Fruit fly (Drosophila melanogaster) whole organism, embryonic: Measurements from ENCODE around the gene trx.
A peak's percentile ranks its signal among the peaks of the same experiment; 100 is the strongest.

ENCODE experiments used
- Abd-B ChIP-seq: fragments of 200-800 bp; sonication (Bioruptor generic); optimal IDR thresholded peaks from 2 replicates; lab custom pipeline; 2018; ENCODE audit warnings: missing biosample characterization, mild to moderate bottlenecking, missing genetic modification characterization, moderate library complexity
- B-H1 ChIP-seq: fragments of 200-800 bp; sonication (Bioruptor generic); IDR thresholded peaks from 3 replicates; pipeline ENCODE4 v1.3.6; 2022; ENCODE audit warnings: missing biosample characterization, missing genetic modification characterization
- CG11723 ChIP-seq: fragments of 200-800 bp; sonication (Bioruptor generic); optimal IDR thresholded peaks from 2 replicates; lab custom pipeline; 2017; ENCODE audit warnings: missing biosample characterization, mild to moderate bottlenecking, missing genetic modification characterization
- CG14860 ChIP-seq: fragments of 200-800 bp; sonication (Bioruptor generic); IDR thresholded peaks from 3 replicates; pipeline ENCODE4 v1.3.6; 2022; ENCODE audit warnings: missing biosample characterization, missing genetic modification characterization; ENCODE audit not compliant: partially characterized antibody
- CG15269 ChIP-seq: fragments of 200-800 bp; sonication (Bioruptor generic); optimal IDR thresholded peaks from 2 replicates; lab custom pipeline; 2018; ENCODE audit warnings: missing biosample characterization, mild to moderate bottlenecking, missing genetic modification characterization, moderate library complexity
- CG1529 ChIP-seq: fragments of 200-800 bp; sonication (Bioruptor generic); optimal IDR thresholded peaks from 3 replicates; lab custom pipeline; 2018; ENCODE audit warnings: missing biosample characterization, missing genetic modification characterization
- CG18619 ChIP-seq: fragments of 200-800 bp; sonication (Bioruptor generic); optimal IDR thresholded peaks from 3 replicates; lab custom pipeline; 2017; ENCODE audit warnings: missing biosample characterization, mild to moderate bottlenecking, missing genetic modification characterization
- CG2116 ChIP-seq: fragments of 200-800 bp; sonication (Bioruptor generic); optimal IDR thresholded peaks from 3 replicates; lab custom pipeline; 2018; ENCODE audit warnings: missing biosample characterization, mild to moderate bottlenecking, missing genetic modification characterization
- CG2202 ChIP-seq: fragments of 200-800 bp; sonication (Bioruptor generic); optimal IDR thresholded peaks from 2 replicates; lab custom pipeline; 2018; ENCODE audit warnings: missing biosample characterization, mild to moderate bottlenecking, missing genetic modification characterization
- CG2889 ChIP-seq: fragments of 200-800 bp; sonication (Bioruptor generic); IDR thresholded peaks from 3 replicates; pipeline ENCODE4 v1.3.6; 2022; ENCODE audit warnings: missing biosample characterization, missing genetic modification characterization
- CG34376 ChIP-seq: fragments of 200-800 bp; sonication (Bioruptor generic); optimal IDR thresholded peaks from 2 replicates; lab custom pipeline; 2018; ENCODE audit warnings: missing biosample characterization, mild to moderate bottlenecking, missing genetic modification characterization
- CG7357 ChIP-seq: fragments of 200-800 bp; sonication (Bioruptor generic); IDR thresholded peaks from 3 replicates; pipeline ENCODE4 v1.3.6; 2022; ENCODE audit warnings: missing biosample characterization, missing genetic modification characterization
- CG8089 ChIP-seq: fragments of 200-800 bp; sonication (Bioruptor generic); optimal IDR thresholded peaks from 3 replicates; lab custom pipeline; 2016; ENCODE audit warnings: missing biosample characterization, missing genetic modification characterization
- CG8359 ChIP-seq: fragments of 200-800 bp; sonication (Bioruptor generic); optimal IDR thresholded peaks from 2 replicates; lab custom pipeline; 2017; ENCODE audit warnings: missing biosample characterization, mild to moderate bottlenecking, missing genetic modification characterization, borderline replicate concordance
- CG9727 ChIP-seq: fragments of 200-800 bp; sonication (Bioruptor generic); optimal IDR thresholded peaks from 3 replicates; lab custom pipeline; 2017; ENCODE audit warnings: missing biosample characterization, mild to moderate bottlenecking, missing genetic modification characterization
- CG9932 ChIP-seq: fragments of 200-800 bp; sonication (Bioruptor generic); IDR thresholded peaks from 2 replicates; pipeline ENCODE4 v1.3.6; 2022; ENCODE audit warnings: missing biosample characterization, missing genetic modification characterization
- D ChIP-seq, 2 experiments: fragments of 200-800 bp in 1 of 2; fragments of >200 bp in 1 of 2; sonication (Bioruptor generic) in 1 of 2; optimal IDR thresholded peaks; 2 replicates in 1 of 2; 3 replicates in 1 of 2; lab custom pipeline; 2017; ENCODE audit warnings: mild to moderate bottlenecking in 1 of 2, missing biosample characterization in 1 of 2, missing genetic modification characterization in 1 of 2, missing genetic modification reagents in 1 of 2
- Dbx ChIP-seq: fragments of 200-800 bp; sonication (Bioruptor generic); IDR thresholded peaks from 3 replicates; pipeline ENCODE4 v1.3.6; 2022; ENCODE audit warnings: missing biosample characterization, missing genetic modification characterization
- Fer1 ChIP-seq: fragments of 200-800 bp; sonication (Bioruptor generic); optimal IDR thresholded peaks from 2 replicates; lab custom pipeline; 2017; ENCODE audit warnings: missing biosample characterization, mild to moderate bottlenecking, missing genetic modification characterization
- Fer3 ChIP-seq: fragments of 200-800 bp; sonication (Bioruptor generic); optimal IDR thresholded peaks from 2 replicates; lab custom pipeline; 2018; ENCODE audit warnings: missing biosample characterization, mild to moderate bottlenecking, missing genetic modification characterization, moderate library complexity
- H15 ChIP-seq: fragments of 200-800 bp; sonication (Bioruptor generic); IDR thresholded peaks from 3 replicates; pipeline ENCODE4 v1.3.6; 2022; ENCODE audit warnings: missing biosample characterization, missing genetic modification characterization
- Hr3 ChIP-seq: fragments of 200-800 bp; sonication (Bioruptor generic); optimal IDR thresholded peaks from 3 replicates; lab custom pipeline; 2016; ENCODE audit warnings: missing biosample characterization, missing genetic modification characterization
- MTF-1 ChIP-seq: fragments of 200-800 bp; sonication (Bioruptor generic); optimal IDR thresholded peaks from 2 replicates; lab custom pipeline; 2018; ENCODE audit warnings: missing biosample characterization, mild to moderate bottlenecking, missing genetic modification characterization, borderline replicate concordance
- Meics ChIP-seq: fragments of 200-800 bp; sonication (Bioruptor generic); optimal IDR thresholded peaks from 2 replicates; lab custom pipeline; 2017; ENCODE audit warnings: missing biosample characterization, mild to moderate bottlenecking, missing genetic modification characterization
- Rfx ChIP-seq: fragments of 200-800 bp; sonication (Bioruptor generic); IDR thresholded peaks from 2 replicates; pipeline ENCODE4 v1.3.6; 2022; ENCODE audit warnings: missing biosample characterization, missing genetic modification characterization
- Scr ChIP-seq: fragments of 200-800 bp; sonication (Bioruptor generic); IDR thresholded peaks from 2 replicates; pipeline ENCODE4 v1.3.6; 2022; ENCODE audit warnings: missing biosample characterization, missing genetic modification characterization; ENCODE audit not compliant: partially characterized antibody
- Six4 ChIP-seq: fragments of 200-800 bp; sonication (Bioruptor generic); optimal IDR thresholded peaks from 2 replicates; lab custom pipeline; 2016; ENCODE audit warnings: missing biosample characterization, missing genetic modification characterization
- Sox100B ChIP-seq: fragments of 200-800 bp; sonication (Bioruptor generic); optimal IDR thresholded peaks from 3 replicates; lab custom pipeline; 2018; ENCODE audit warnings: missing biosample characterization, mild to moderate bottlenecking, missing genetic modification characterization
- Trl ChIP-seq, 3 experiments: fragments of >200 bp in 2 of 3; fragments of 200-800 bp in 1 of 3; sonication (Bioruptor generic) in 1 of 3; optimal IDR thresholded peaks; 2 replicates in 1 of 3; 3 replicates in 2 of 3; lab custom pipeline; 2016 to 2017; ENCODE audit warnings: missing biosample characterization in 1 of 3, missing genetic modification characterization in 1 of 3
- chn ChIP-seq: fragments of 200-800 bp; sonication (Bioruptor generic); optimal IDR thresholded peaks from 2 replicates; lab custom pipeline; 2016; ENCODE audit warnings: missing biosample characterization, missing genetic modification characterization
- dm ChIP-seq: fragments of 200-800 bp; sonication (Bioruptor generic); optimal IDR thresholded peaks from 3 replicates; lab custom pipeline; 2016; ENCODE audit warnings: missing biosample characterization, missing genetic modification characterization
- dmrt11E ChIP-seq: fragments of 200-800 bp; sonication (Bioruptor generic); optimal IDR thresholded peaks from 3 replicates; lab custom pipeline; 2018; ENCODE audit warnings: missing biosample characterization, mild to moderate bottlenecking, missing genetic modification characterization, moderate library complexity
- emc ChIP-seq: fragments of 200-800 bp; sonication (Bioruptor generic); optimal IDR thresholded peaks from 2 replicates; lab custom pipeline; 2016; ENCODE audit warnings: missing biosample characterization, missing genetic modification characterization
- ems ChIP-seq: fragments of 200-800 bp; sonication (Bioruptor generic); optimal IDR thresholded peaks from 3 replicates; lab custom pipeline; 2016; ENCODE audit warnings: missing biosample characterization, missing genetic modification characterization
- eve ChIP-seq, 2 experiments: fragments of >200 bp; optimal IDR thresholded peaks; 2 replicates each; lab custom pipeline; 2017; ENCODE audit warnings: missing biosample characterization in 2 of 2, missing genetic modification characterization in 2 of 2
- ewg ChIP-seq: fragments of 200-800 bp; sonication (Bioruptor generic); optimal IDR thresholded peaks from 3 replicates; lab custom pipeline; 2017; ENCODE audit warnings: mild to moderate bottlenecking, missing biosample characterization, missing genetic modification reagents, missing genetic modification characterization
- fru ChIP-seq: fragments of >200 bp; optimal IDR thresholded peaks from 2 replicates; lab custom pipeline; 2017
- gcm2 ChIP-seq: fragments of 200-800 bp; sonication (Bioruptor generic); optimal IDR thresholded peaks from 2 replicates; lab custom pipeline; 2016; ENCODE audit warnings: missing biosample characterization, missing genetic modification characterization
- grn ChIP-seq: fragments of 200-800 bp; sonication (Bioruptor generic); optimal IDR thresholded peaks from 3 replicates; lab custom pipeline; 2017; ENCODE audit warnings: missing biosample characterization, missing genetic modification characterization
- hth ChIP-seq: fragments of >200 bp; optimal IDR thresholded peaks from 2 replicates; lab custom pipeline; 2017; ENCODE audit warnings: inconsistent platforms
- jigr1 ChIP-seq: fragments of 200-800 bp; sonication (Bioruptor generic); IDR thresholded peaks from 3 replicates; pipeline ENCODE4 v1.3.6; 2022; ENCODE audit warnings: missing biosample characterization, missing genetic modification characterization
- onecut ChIP-seq: fragments of 200-800 bp; sonication (Bioruptor generic); IDR thresholded peaks from 2 replicates; pipeline ENCODE4 v1.3.6; 2022; ENCODE audit warnings: missing biosample characterization, missing genetic modification characterization
- sc ChIP-seq, 3 experiments: fragments of >200 bp in 2 of 3; fragments of 200-800 bp in 1 of 3; sonication (Bioruptor generic) in 1 of 3; optimal IDR thresholded peaks; 2 replicates in 2 of 3; 3 replicates in 1 of 3; lab custom pipeline; 2017; ENCODE audit warnings: mild to moderate bottlenecking in 1 of 3, missing biosample characterization in 1 of 3, missing genetic modification characterization in 1 of 3, missing genetic modification reagents in 1 of 3
- trh ChIP-seq: fragments of 200-800 bp; sonication (Bioruptor generic); optimal IDR thresholded peaks from 2 replicates; lab custom pipeline; 2016; ENCODE audit warnings: missing biosample characterization, missing genetic modification characterization
- twi ChIP-seq: fragments of 200-800 bp; optimal IDR thresholded peaks from 2 replicates; lab custom pipeline; 2019; ENCODE audit warnings: missing biosample characterization, mild to moderate bottlenecking, missing genetic modification characterization, moderate library complexity
- unc-4 ChIP-seq: fragments of 200-800 bp; sonication (Bioruptor generic); IDR thresholded peaks from 2 replicates; pipeline ENCODE4 v1.3.6; 2022; ENCODE audit warnings: missing biosample characterization, missing genetic modification characterization; ENCODE audit not compliant: partially characterized antibody
- vnd ChIP-seq: fragments of 200-800 bp; sonication (Bioruptor generic); IDR thresholded peaks from 3 replicates; pipeline ENCODE4 v1.3.6; 2022; ENCODE audit warnings: missing biosample characterization, missing genetic modification characterization; ENCODE audit not compliant: partially characterized antibody
- zen ChIP-seq: fragments of 200-800 bp; sonication (Bioruptor generic); optimal IDR thresholded peaks from 3 replicates; lab custom pipeline; 2018; ENCODE audit warnings: missing biosample characterization, mild to moderate bottlenecking, missing genetic modification characterization, moderate library complexity

The trx gene

DNA sequence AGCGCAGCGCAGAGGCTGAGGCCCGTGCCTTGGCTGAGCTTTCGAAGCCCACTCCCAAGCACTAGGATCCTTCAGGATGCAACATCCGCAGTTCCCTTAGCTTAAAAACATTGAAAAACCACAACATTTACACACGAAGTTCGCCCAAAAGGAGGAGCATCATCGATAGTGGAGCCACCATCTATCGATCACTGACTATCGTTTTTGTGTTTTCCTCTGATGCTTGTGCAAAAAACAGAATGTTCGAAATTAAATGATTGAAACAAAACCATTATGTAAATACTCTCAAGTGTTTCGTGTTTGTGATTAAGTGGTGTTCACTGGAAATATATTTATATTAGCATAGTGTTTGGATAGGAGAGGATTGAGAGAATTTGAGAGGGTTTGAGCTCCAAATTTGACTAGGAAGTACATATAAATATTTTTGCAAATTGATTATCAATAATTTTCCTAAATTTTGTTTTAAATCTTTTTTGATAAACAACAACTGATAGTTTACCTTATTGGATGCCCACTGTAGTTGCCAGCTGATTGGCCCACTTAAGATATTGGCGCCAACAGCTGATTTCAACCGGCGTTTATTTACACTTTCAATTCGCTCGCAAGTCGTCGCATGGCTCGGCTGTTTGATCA, 40.9 kb upstream of the trx start, which contains the start of gene spn-B (continued):
- TF ChIP-seq chn (GFP tag; lab: Kevin White, UChicago) (peak; percentile 65), dmrt11E (tag; lab: Kevin White, UChicago) (peak; percentile 77), CG1529 (peak; percentile 57), hth (lab: Kevin White, UChicago) (no peak), CG2889 (GFP tag; lab: Robert Waterston, UW) (no peak), Fer1 (GFP tag; lab: Kevin White, UChicago) (peak; percentile 84), emc (GFP tag; lab: Kevin White, UChicago) (peak; percentile 21), MTF-1 (peak; percentile 55), CG2116 (GFP tag; lab: Kevin White, UChicago) (peak; percentile 43), dm (GFP tag; lab: Kevin White, UChicago) (no peak), Rfx (peak; percentile 62), trh (no peak), grn (GFP tag; lab: Kevin White, UChicago) (peak; percentile 39), H15 (GFP tag; lab: Robert Waterston, UW) (0 out of 3 replicates have a peak, but pooled peaks have one; percentile 55), CG7357 (GFP tag; lab: Robert Waterston, UW) (peak; percentile 31; the same call in 1 of the 3 replicates), sc (optimal IDR thresholded peaks at IDR 0.05; lab: Kevin White, UChicago) (no peak), sc (GFP tag; optimal IDR thresholded peaks at IDR 0.05; lab: Kevin White, UChicago) (peak; percentile 68), onecut (peak; percentile 53), ewg (peak; percentile 52), B-H1 (peak; percentile 51; the same call in 2 of the 3 replicates), CG9727 (GFP tag; lab: Kevin White, UChicago) (peak; percentile 84), CG14860 (no peak), Meics (GFP tag; lab: Kevin White, UChicago) (peak; percentile 81), zen (peak; percentile 66), CG11723 (peak; percentile 53), eve (GFP tag; optimal IDR thresholded peaks at IDR 0.05; lab: Kevin White, UChicago) (no peak), CG15269 (tag; lab: Kevin White, UChicago) (peak; percentile 74), Dbx (GFP tag; lab: Robert Waterston, UW) (peak; percentile 56; the same call in 2 of the 3 replicates), Fer3 (tag; lab: Kevin White, UChicago) (peak; percentile 73), ems (GFP tag; lab: Kevin White, UChicago) (peak; percentile 64), fru (lab: Kevin White, UChicago) (no peak), jigr1 (GFP tag; lab: Robert Waterston, UW) (no peak), CG8089 (GFP tag; lab: Kevin White, UChicago) (peak; percentile 1), twi (peak; percentile 42), Sox100B (GFP tag; lab: Kevin White, UChicago) (peak; percentile 82), CG2202 (tag; lab: Kevin White, UChicago) (peak; percentile 67), CG18619 (GFP tag; lab: Kevin White, UChicago) (peak; percentile 57), Six4 (GFP tag; lab: Kevin White, UChicago) (peak; percentile 79), gcm2 (GFP tag; lab: Kevin White, UChicago) (peak; percentile 43), CG34376 (peak; percentile 75), CG9932 (GFP tag; lab: Robert Waterston, UW) (peak; percentile 66), CG8359 (GFP tag; lab: Kevin White, UChicago) (peak; percentile 43), vnd (no peak), unc-4 (GFP tag; lab: Robert Waterston, UW) (peak; percentile 48; the same call in 1 of the 2 replicates), Hr3 (GFP tag; lab: Kevin White, UChicago) (peak; percentile 76), Trl (optimal IDR thresholded peaks at IDR 0.05; lab: Kevin White, UChicago) (no peak), Trl (GFP tag; optimal IDR thresholded peaks at IDR 0.05; lab: Kevin White, UChicago) (peak; percentile 30), Abd-B (GFP tag; lab: Kevin White, UChicago) (peak; percentile 40), Scr (GFP tag; lab: Robert Waterston, UW) (peak; percentile 52), D (optimal IDR thresholded peaks at IDR 0.05; lab: Kevin White, UChicago) (no peak), D (GFP tag; optimal IDR thresholded peaks at IDR 0.05; lab: Kevin White, UChicago) (peak; percentile 69)
